Worm (Caenorhabditis elegans): Measurements from ENCODE around the gene rskd-1.

DNA sequence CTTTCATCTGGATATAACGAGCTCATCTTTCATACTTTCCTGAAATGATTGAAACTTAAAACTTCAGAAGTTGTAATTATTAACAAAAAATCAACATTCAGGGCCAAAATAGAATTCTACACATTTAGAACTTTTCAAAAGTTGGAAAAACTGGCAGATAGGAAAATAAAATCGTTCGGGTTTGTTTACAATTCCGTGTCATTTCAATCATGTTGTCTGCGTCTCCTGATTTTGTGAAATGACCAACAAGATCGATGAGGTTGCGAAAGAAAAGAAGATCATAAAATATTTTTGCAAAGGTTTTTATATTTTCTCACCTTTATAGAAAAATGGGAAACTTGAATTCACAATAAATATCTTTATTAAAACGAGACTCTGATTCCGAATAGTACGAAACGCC is at the start of gene rskd-1:
- TF ChIP-seq pros-1 (tag; optimal IDR thresholded peaks at IDR 0.05) (no peak), pax-1 (tag; optimal IDR thresholded peaks at IDR 0.05) (no peak), elt-2 (tag; optimal IDR thresholded peaks at IDR 0.05) (no peak), ama-1 (optimal IDR thresholded peaks at IDR 0.05) (no peak), syd-9 (tag; optimal IDR thresholded peaks at IDR 0.05) (no peak), odd-2 (tag; optimal IDR thresholded peaks at IDR 0.05) (no peak), pqm-1 (tag; optimal IDR thresholded peaks at IDR 0.05) (no peak), pag-3 (tag; optimal IDR thresholded peaks at IDR 0.05; ENCODE audit: borderline replicate concordance) (no peak), ztf-16 (tag; optimal IDR thresholded peaks at IDR 0.05) (no peak), unc-55 (GFP tag; optimal IDR thresholded peaks at IDR 0.05) (peak; percentile 51), sox-2 (GFP tag; IDR thresholded peaks at IDR 0.05) (no peak), lin-11 (tag; optimal IDR thresholded peaks at IDR 0.05) (no peak)
